Worm (Caenorhabditis elegans): ENCODE data around the gene C49H3.16.
A peak's percentile ranks its signal among the peaks of the same experiment; 100 is the strongest.

C49H3.16 gene

ce11 chrIV:7914991-7915390, 5.2 kb upstream of the C49H3.16 start, which contains the start of gene C49H3.4:
Gene C49H3.4, plus strand, starts transcription at chrIV:7915291.
- TF ChIP-seq fos-1 (tag; optimal IDR thresholded peaks at IDR 0.05) (no peak), blmp-1 (tag; optimal IDR thresholded peaks at IDR 0.05; ENCODE audit: insufficient read depth) (no peak), elt-1 (tag; optimal IDR thresholded peaks at IDR 0.05) (no peak), ceh-82 (tag; optimal IDR thresholded peaks at IDR 0.05) (no peak), crh-2 (tag; optimal IDR thresholded peaks at IDR 0.05) (no peak), ztf-11 (tag; optimal IDR thresholded peaks at IDR 0.05) (no peak), elt-3 (tag; optimal IDR thresholded peaks at IDR 0.05) (no peak), ZK546.5 (tag; optimal IDR thresholded peaks at IDR 0.05) (no peak), C34F6.9 (tag; optimal IDR thresholded peaks at IDR 0.05) (no peak), sma-3 (GFP tag; optimal IDR thresholded peaks at IDR 0.05) (no peak), mdl-1 (tag; optimal IDR thresholded peaks at IDR 0.05) (no peak), ztf-4 (tag; optimal IDR thresholded peaks at IDR 0.05) (no peak), lin-13 (GFP tag; optimal IDR thresholded peaks at IDR 0.05) (no peak), zag-1 (tag; optimal IDR thresholded peaks at IDR 0.05) (no peak), gmeb-1 (tag; optimal IDR thresholded peaks at IDR 0.05) (no peak), F13H6.1 (tag; optimal IDR thresholded peaks at IDR 0.05) (no peak), peb-1 (tag; optimal IDR thresholded peaks at IDR 0.05) (no peak), snpc-4 (tag; optimal IDR thresholded peaks at IDR 0.05) (no peak), sma-9 (GFP tag; optimal IDR thresholded peaks at IDR 0.05) (no peak), sma-9 (tag; optimal IDR thresholded peaks at IDR 0.05) (no peak), nhr-21 (tag; optimal IDR thresholded peaks at IDR 0.05) (no peak)

DNA sequence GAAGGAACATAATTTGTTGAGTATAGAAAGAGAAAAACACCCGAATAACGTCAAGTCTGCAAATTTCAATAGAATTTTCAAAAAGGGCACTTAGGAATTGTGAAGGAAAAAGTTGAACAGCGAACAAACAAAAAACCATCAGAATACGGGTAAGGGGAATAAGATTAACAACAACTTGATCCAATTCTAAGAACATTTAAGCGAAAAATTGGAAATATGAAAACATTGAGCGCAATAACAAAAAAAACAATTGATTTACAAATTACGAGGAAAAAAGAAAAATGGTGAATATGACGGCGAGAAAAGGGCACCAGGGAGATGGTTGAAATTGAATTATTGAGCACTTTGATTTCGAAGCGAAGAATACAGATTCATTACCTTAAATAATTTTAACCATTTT, 3.3 kb upstream of the C49H3.16 start:
- no peak for TF ChIP-seq egl-27 (tag; optimal IDR thresholded peaks at IDR 0.05)
- no peak for TF ChIP-seq blmp-1 (tag; optimal IDR thresholded peaks at IDR 0.05; ENCODE audit: insufficient read depth)
- TF ChIP-seq ztf-4 (tag; optimal IDR thresholded peaks at IDR 0.05): no peak
- TF ChIP-seq unc-55 (GFP tag; optimal IDR thresholded peaks at IDR 0.05): no peak
- TF ChIP-seq R02D3.7 (tag; optimal IDR thresholded peaks at IDR 0.05): no peak
- TF ChIP-seq elt-3 (tag; optimal IDR thresholded peaks at IDR 0.05): no peak
- no peak for TF ChIP-seq nhr-6 (tag; optimal IDR thresholded peaks at IDR 0.05)

DNA sequence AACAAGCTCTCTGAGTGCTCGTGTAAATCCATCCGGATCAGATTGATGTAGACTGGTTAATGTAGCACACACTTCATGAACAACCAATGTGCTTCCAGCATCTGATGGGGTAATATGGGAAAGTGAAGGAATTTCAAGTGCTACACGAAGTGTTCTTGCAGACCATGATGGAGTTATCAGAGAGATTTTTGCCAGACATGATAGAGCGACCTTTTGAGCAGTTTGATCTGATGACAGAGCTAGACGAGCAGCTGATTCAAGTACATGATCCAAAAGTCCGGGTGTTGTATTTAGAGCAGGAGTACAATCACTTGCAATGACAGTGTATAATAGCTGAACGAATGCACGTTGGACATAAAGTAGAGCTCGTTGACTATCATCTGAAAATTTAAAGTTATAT, 2.3 kb upstream of the C49H3.16 start:
- no peak for TF ChIP-seq nhr-12 (tag; optimal IDR thresholded peaks at IDR 0.05)
- no peak for TF ChIP-seq nhr-25 (tag; optimal IDR thresholded peaks at IDR 0.05)
- no peak for TF ChIP-seq sma-9 (GFP tag; optimal IDR thresholded peaks at IDR 0.05)
- no peak for TF ChIP-seq sma-9 (tag; optimal IDR thresholded peaks at IDR 0.05)
- no peak for TF ChIP-seq egl-27 (tag; optimal IDR thresholded peaks at IDR 0.05)
- no peak for TF ChIP-seq ztf-4 (tag; optimal IDR thresholded peaks at IDR 0.05)
- TF ChIP-seq gmeb-1 (tag; optimal IDR thresholded peaks at IDR 0.05): no peak
- TF ChIP-seq ztf-1 (GFP tag; conservative IDR thresholded peaks at IDR 0.05): no peak
- no peak for TF ChIP-seq nhr-21 (tag; optimal IDR thresholded peaks at IDR 0.05)
- no peak for TF ChIP-seq nhr-11 (tag; optimal IDR thresholded peaks at IDR 0.05)
- no peak for TF ChIP-seq elt-1 (tag; optimal IDR thresholded peaks at IDR 0.05)
- TF ChIP-seq nhr-129 (tag; optimal IDR thresholded peaks at IDR 0.05): no peak
- no peak for TF ChIP-seq fos-1 (tag; optimal IDR thresholded peaks at IDR 0.05)
- no peak for TF ChIP-seq lin-13 (GFP tag; optimal IDR thresholded peaks at IDR 0.05)
- no peak for TF ChIP-seq mab-5 (tag; optimal IDR thresholded peaks at IDR 0.05)
- no peak for TF ChIP-seq elt-3 (tag; optimal IDR thresholded peaks at IDR 0.05)
- TF ChIP-seq skn-1 (tag; optimal IDR thresholded peaks at IDR 0.05): no peak
- no peak for TF ChIP-seq dmd-4 (tag; optimal IDR thresholded peaks at IDR 0.05)
- TF ChIP-seq snpc-4 (tag; optimal IDR thresholded peaks at IDR 0.05): no peak
- TF ChIP-seq lsy-2 (tag; optimal IDR thresholded peaks at IDR 0.05): no peak
- no peak for TF ChIP-seq unc-62 (GFP tag; optimal IDR thresholded peaks at IDR 0.05)

- TF ChIP-seq C34F6.9 (tag; optimal IDR thresholded peaks at IDR 0.05): peak; percentile 58
- TF ChIP-seq ama-1 (optimal IDR thresholded peaks at IDR 0.05): no peak
- TF ChIP-seq Y55F3AM.14 (GFP tag; optimal IDR thresholded peaks at IDR 0.05): no peak
- peak; percentile 50 for TF ChIP-seq nhr-129 (tag; optimal IDR thresholded peaks at IDR 0.05)
- TF ChIP-seq fos-1 (tag; optimal IDR thresholded peaks at IDR 0.05): peak; percentile 5
- peak; percentile 26 for TF ChIP-seq nhr-25 (tag; optimal IDR thresholded peaks at IDR 0.05)
- TF ChIP-seq unc-55 (GFP tag; optimal IDR thresholded peaks at IDR 0.05): peak; percentile 63
- no peak for TF ChIP-seq ztf-11 (tag; optimal IDR thresholded peaks at IDR 0.05)
- peak in 1 of 2 experiments; percentile 69 for TF ChIP-seq lsy-2 (tag; optimal IDR thresholded peaks at IDR 0.05)
- TF ChIP-seq lin-11 (tag; optimal IDR thresholded peaks at IDR 0.05): no peak
- no peak for TF ChIP-seq nhr-10 (tag; optimal IDR thresholded peaks at IDR 0.05)
- TF ChIP-seq crh-2 (tag; optimal IDR thresholded peaks at IDR 0.05): peak; percentile 50
Measured at ce11 chrIV:7923982-7924480, 3.8 kb downstream of the C49H3.16 start, which contains the start of the genes xpo-3 and C49H3.3. Gene xpo-3, minus strand, starts transcription at chrIV:7924032. Gene C49H3.3, plus strand, starts transcription at chrIV:7924350.
